Fruit fly (Drosophila melanogaster) whole organism, pupa: ENCODE measurements around the gene Scox.

ENCODE experiments used
- CG10348 ChIP-seq: fragments of 200-800 bp; sonication (Bioruptor generic); IDR thresholded peaks from 2 replicates; pipeline ENCODE4 v1.3.6; 2022; ENCODE audit warnings: missing biosample characterization, missing genetic modification characterization
- CG12605 ChIP-seq: fragments of 200-800 bp; sonication (Bioruptor generic); IDR thresholded peaks from 2 replicates; pipeline ENCODE4 v1.3.6; 2022; ENCODE audit warnings: missing biosample characterization, missing genetic modification characterization
- CG13204 ChIP-seq: fragments of 200-800 bp; sonication (Bioruptor generic); optimal IDR thresholded peaks from 2 replicates; lab custom pipeline; 2018; ENCODE audit warnings: missing biosample characterization, mild to moderate bottlenecking, missing genetic modification characterization, moderate library complexity
- CG14655 ChIP-seq: fragments of 200-800 bp; sonication (Bioruptor generic); optimal IDR thresholded peaks from 3 replicates; lab custom pipeline; 2017; ENCODE audit warnings: mild to moderate bottlenecking, missing biosample characterization, missing genetic modification reagents, missing genetic modification characterization
- CG15710 ChIP-seq: fragments of 200-800 bp; sonication (Bioruptor generic); optimal IDR thresholded peaks from 2 replicates; lab custom pipeline; 2018; ENCODE audit warnings: missing biosample characterization, mild to moderate bottlenecking, missing genetic modification characterization, moderate library complexity
- CG17806 ChIP-seq: fragments of 200-800 bp; sonication (Bioruptor generic); optimal IDR thresholded peaks from 2 replicates; lab custom pipeline; 2018; ENCODE audit warnings: missing biosample characterization, mild to moderate bottlenecking, missing genetic modification characterization, moderate library complexity
- CG32121 ChIP-seq: fragments of 200-800 bp; sonication (Bioruptor generic); IDR thresholded peaks from 2 replicates; pipeline ENCODE4 v1.3.6; 2022; ENCODE audit warnings: missing biosample characterization, missing genetic modification characterization
- CG34367 ChIP-seq: fragments of 200-800 bp; sonication (Bioruptor generic); optimal IDR thresholded peaks from 2 replicates; lab custom pipeline; 2018; ENCODE audit warnings: missing biosample characterization, mild to moderate bottlenecking, missing genetic modification characterization
- CG4496 ChIP-seq: fragments of 200-800 bp; sonication (Bioruptor generic); IDR thresholded peaks from 3 replicates; pipeline ENCODE4 v1.3.6; 2022; ENCODE audit warnings: missing biosample characterization, missing genetic modification characterization
- CG8159 ChIP-seq: fragments of 200-800 bp; sonication (Bioruptor generic); optimal IDR thresholded peaks from 3 replicates; lab custom pipeline; 2018; ENCODE audit warnings: missing biosample characterization, mild to moderate bottlenecking, missing genetic modification characterization, moderate library complexity
- CG8301 ChIP-seq: fragments of 200-800 bp; sonication (Bioruptor generic); optimal IDR thresholded peaks from 2 replicates; lab custom pipeline; 2018; ENCODE audit warnings: missing biosample characterization, mild to moderate bottlenecking, missing genetic modification characterization
- CG9948 ChIP-seq: fragments of 200-800 bp; sonication (Bioruptor generic); optimal IDR thresholded peaks from 2 replicates; lab custom pipeline; 2018; ENCODE audit warnings: missing biosample characterization, mild to moderate bottlenecking, missing genetic modification characterization, moderate library complexity
- D1 ChIP-seq: fragments of 200-800 bp; sonication (Bioruptor generic); optimal IDR thresholded peaks from 2 replicates; lab custom pipeline; 2018; ENCODE audit warnings: missing biosample characterization, mild to moderate bottlenecking, missing genetic modification characterization, moderate library complexity
- EcR ChIP-seq: fragments of 200-800 bp; sonication (Bioruptor generic); optimal IDR thresholded peaks from 3 replicates; lab custom pipeline; 2019; ENCODE audit warnings: missing biosample characterization, missing genetic modification characterization, mild to moderate bottlenecking, moderate library complexity, missing genetic modification reagents
- Ets98B ChIP-seq: fragments of 200-800 bp; sonication (Bioruptor generic); IDR thresholded peaks from 2 replicates; pipeline ENCODE4 v1.3.6; 2022; ENCODE audit warnings: missing biosample characterization, missing genetic modification characterization
- Pif1A ChIP-seq: fragments of 200-800 bp; sonication (Bioruptor generic); optimal IDR thresholded peaks from 3 replicates; lab custom pipeline; 2016; ENCODE audit warnings: missing biosample characterization, missing genetic modification characterization
- Pif1B ChIP-seq: fragments of 200-800 bp; sonication (Bioruptor generic); optimal IDR thresholded peaks from 3 replicates; lab custom pipeline; 2016; ENCODE audit warnings: missing biosample characterization, missing genetic modification characterization
- Snoo ChIP-seq: fragments of 200-800 bp; sonication (Bioruptor generic); optimal IDR thresholded peaks from 3 replicates; lab custom pipeline; 2017; ENCODE audit warnings: missing biosample characterization, mild to moderate bottlenecking, missing genetic modification characterization, inconsistent platforms
- fd96Ca ChIP-seq: fragments of 200-800 bp; sonication (Bioruptor generic); IDR thresholded peaks from 3 replicates; pipeline ENCODE4 v1.3.6; 2022; ENCODE audit warnings: missing biosample characterization, missing genetic modification characterization
- gl ChIP-seq: fragments of 200-800 bp; sonication (Bioruptor generic); optimal IDR thresholded peaks from 2 replicates; lab custom pipeline; 2018; ENCODE audit warnings: missing biosample characterization, mild to moderate bottlenecking, missing genetic modification characterization
- rn ChIP-seq: fragments of 200-800 bp; sonication (Bioruptor generic); IDR thresholded peaks from 2 replicates; pipeline ENCODE4 v1.3.6; 2022; ENCODE audit warnings: missing biosample characterization, missing genetic modification characterization

The Scox gene

DNA sequence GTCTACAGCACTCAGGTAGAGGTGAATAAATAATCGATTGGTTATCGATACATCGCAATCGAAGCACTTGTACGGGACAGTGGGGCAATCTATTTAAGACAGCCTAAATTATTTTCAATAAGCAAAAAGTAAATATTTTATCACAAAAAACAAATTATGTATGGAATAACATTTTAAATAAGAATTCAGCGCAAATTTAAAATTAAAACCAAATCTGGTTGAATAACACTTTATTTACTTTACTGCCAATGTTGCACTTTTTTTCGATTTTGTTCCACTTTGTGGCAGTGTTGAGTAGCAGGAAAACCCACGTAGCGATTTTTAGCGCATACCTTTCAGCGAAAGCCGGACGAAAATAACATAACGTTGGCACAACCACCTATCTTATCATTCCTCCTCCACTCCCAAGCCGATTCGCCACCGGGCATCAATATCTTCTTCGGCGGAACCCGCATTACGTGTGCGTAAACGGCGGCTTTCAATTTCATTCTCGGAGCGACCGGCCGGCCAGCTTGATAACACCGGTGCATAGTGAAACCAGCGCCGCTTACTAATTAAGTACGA, 8.3 kb upstream of the Scox start, which contains the start of the genes Gmd and CG3792:
TSS of gene Gmd (minus strand) at position 36 of the 564 bp plus-strand sequence.
TSS of gene CG3792 (plus strand) at position 325 of the 564 bp plus-strand sequence.
- no peak for TF ChIP-seq CG13204
- TF ChIP-seq CG8159 (tag; lab: Kevin White, UChicago) = peak; percentile 95
- TF ChIP-seq Snoo (tag; lab: Kevin White, UChicago) = peak; percentile 89
- TF ChIP-seq CG12605 (GFP tag; lab: Robert Waterston, UW) = peak; percentile 89
- TF ChIP-seq Pif1B (GFP tag; lab: Kevin White, UChicago) = no peak
- TF ChIP-seq CG32121 (GFP tag; lab: Robert Waterston, UW) = peak; percentile 95
- TF ChIP-seq CG14655 (GFP tag; lab: Kevin White, UChicago) = no peak
- TF ChIP-seq gl (tag; lab: Kevin White, UChicago) = peak; percentile 81
- TF ChIP-seq D1 = no peak
- TF ChIP-seq Pif1A (GFP tag; lab: Kevin White, UChicago) = no peak
- TF ChIP-seq CG17806 (tag; lab: Kevin White, UChicago) = peak; percentile 91
- peak; percentile 94 for TF ChIP-seq Ets98B (GFP tag; lab: Robert Waterston, UW)
- peak; percentile 97 for TF ChIP-seq CG4496 (GFP tag; lab: Robert Waterston, UW)
- TF ChIP-seq fd96Ca (GFP tag; lab: Robert Waterston, UW) = peak; percentile 84
- peak; percentile 87 for TF ChIP-seq CG15710 (tag; lab: Kevin White, UChicago)
- TF ChIP-seq CG8301 (tag; lab: Kevin White, UChicago) = peak; percentile 92
- peak; percentile 87 for TF ChIP-seq CG10348 (GFP tag; lab: Robert Waterston, UW)
- TF ChIP-seq rn (GFP tag; lab: Robert Waterston, UW) = peak; percentile 87
- TF ChIP-seq CG34367 (tag; lab: Kevin White, UChicago) = peak; percentile 85
- TF ChIP-seq CG9948 (tag; lab: Kevin White, UChicago) = peak; percentile 89
- peak; percentile 6 for TF ChIP-seq EcR
- TF ChIP-seq, all 21 proteins: peak for 16

DNA sequence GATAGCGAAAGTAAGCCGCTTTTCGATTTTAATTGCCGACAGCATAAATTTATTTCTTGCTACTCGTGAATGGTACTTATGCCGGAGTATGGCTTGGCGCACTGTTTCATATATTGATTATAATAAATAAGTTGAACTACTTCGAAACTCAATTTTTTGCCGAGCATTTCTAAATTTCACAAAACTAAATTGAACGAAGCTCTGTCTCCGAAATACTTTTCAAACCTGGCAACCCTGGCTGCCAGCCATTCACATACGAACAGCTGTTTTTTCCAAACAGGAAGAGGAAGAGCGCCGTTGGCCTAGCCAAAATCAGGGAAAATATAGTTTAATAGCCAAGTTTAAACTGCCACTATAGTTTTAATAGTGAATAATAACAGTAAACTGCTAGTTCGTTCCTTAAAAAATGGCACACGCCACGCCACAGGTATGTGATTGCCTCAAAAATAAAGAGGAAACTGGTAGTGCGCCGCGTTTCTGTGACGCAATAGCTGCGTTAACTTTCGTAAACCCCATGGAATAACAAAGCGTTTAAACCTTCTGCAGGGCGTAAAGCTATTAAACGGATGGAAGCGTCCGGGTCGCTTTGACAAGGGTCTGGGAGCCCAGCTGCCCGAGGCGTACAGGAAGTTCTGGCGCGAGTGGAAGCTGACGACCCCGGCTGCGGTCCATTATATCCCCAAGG, 5.1 kb upstream of the Scox start, which contains the start of gene mRpL28:
TSS of gene mRpL28 (plus strand) at position 246 of the 685 bp plus-strand sequence.
- TF ChIP-seq CG8159 (tag; lab: Kevin White, UChicago) = no peak
- no peak for TF ChIP-seq Pif1A (GFP tag; lab: Kevin White, UChicago)
- no peak for TF ChIP-seq Pif1B (GFP tag; lab: Kevin White, UChicago)
- no peak for TF ChIP-seq CG14655 (GFP tag; lab: Kevin White, UChicago)
- TF ChIP-seq CG8301 (tag; lab: Kevin White, UChicago) = no peak
- no peak for TF ChIP-seq Snoo (tag; lab: Kevin White, UChicago)
- no peak for TF ChIP-seq Ets98B (GFP tag; lab: Robert Waterston, UW)
- peak; percentile 18; the same call in 1 of the 3 replicates for TF ChIP-seq fd96Ca (GFP tag; lab: Robert Waterston, UW)
- TF ChIP-seq CG4496 (GFP tag; lab: Robert Waterston, UW) = 0 out of 3 replicates have a peak, but pooled peaks have one; percentile 24
- no peak for TF ChIP-seq CG34367 (tag; lab: Kevin White, UChicago)
- no peak for TF ChIP-seq CG9948 (tag; lab: Kevin White, UChicago)
- no peak for TF ChIP-seq rn (GFP tag; lab: Robert Waterston, UW)
- no peak for TF ChIP-seq gl (tag; lab: Kevin White, UChicago)
- no peak for TF ChIP-seq CG10348 (GFP tag; lab: Robert Waterston, UW)
- TF ChIP-seq CG15710 (tag; lab: Kevin White, UChicago) = no peak
- no peak for TF ChIP-seq CG12605 (GFP tag; lab: Robert Waterston, UW)
- peak; percentile 70 for TF ChIP-seq EcR
- TF ChIP-seq, all 21 proteins: peak for 3

DNA sequence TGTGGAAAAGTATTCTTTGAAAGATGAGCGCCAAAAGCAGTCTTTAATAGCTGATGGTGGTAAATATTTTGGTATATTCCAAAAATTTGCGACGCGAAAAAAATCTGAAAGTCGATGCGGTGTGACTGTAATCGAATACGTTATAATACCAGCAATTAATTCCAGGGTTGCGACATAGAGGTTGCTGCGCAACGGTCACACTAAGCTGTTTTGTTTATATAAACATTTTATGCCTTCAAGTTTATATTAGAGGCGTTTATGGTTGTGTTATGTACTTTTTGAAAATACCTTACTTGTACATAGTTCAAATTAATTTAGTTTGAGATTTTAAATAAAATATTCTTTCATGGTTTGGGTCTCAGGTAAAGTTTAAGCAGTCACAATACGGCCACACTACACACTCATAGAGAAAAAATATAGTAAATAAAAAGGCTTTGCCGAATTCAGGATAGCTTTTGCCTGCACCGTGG, 2.6 kb upstream of the Scox start, which contains the start of gene CG14043:
TSS of gene CG14043 (plus strand) at position 374 of the 470 bp plus-strand sequence.
- no peak for TF ChIP-seq CG9948 (tag; lab: Kevin White, UChicago)
- TF ChIP-seq CG8301 (tag; lab: Kevin White, UChicago) = no peak
- TF ChIP-seq gl (tag; lab: Kevin White, UChicago) = no peak
- TF ChIP-seq CG8159 (tag; lab: Kevin White, UChicago) = no peak
- no peak for TF ChIP-seq CG12605 (GFP tag; lab: Robert Waterston, UW)
- TF ChIP-seq EcR = no peak
- no peak for TF ChIP-seq Pif1B (GFP tag; lab: Kevin White, UChicago)
- TF ChIP-seq Pif1A (GFP tag; lab: Kevin White, UChicago) = no peak
- no peak for TF ChIP-seq Snoo (tag; lab: Kevin White, UChicago)
- TF ChIP-seq rn (GFP tag; lab: Robert Waterston, UW) = no peak
- no peak for TF ChIP-seq CG15710 (tag; lab: Kevin White, UChicago)
- TF ChIP-seq CG32121 (GFP tag; lab: Robert Waterston, UW) = no peak
- no peak for TF ChIP-seq CG10348 (GFP tag; lab: Robert Waterston, UW)
- TF ChIP-seq CG13204 = no peak

DNA sequence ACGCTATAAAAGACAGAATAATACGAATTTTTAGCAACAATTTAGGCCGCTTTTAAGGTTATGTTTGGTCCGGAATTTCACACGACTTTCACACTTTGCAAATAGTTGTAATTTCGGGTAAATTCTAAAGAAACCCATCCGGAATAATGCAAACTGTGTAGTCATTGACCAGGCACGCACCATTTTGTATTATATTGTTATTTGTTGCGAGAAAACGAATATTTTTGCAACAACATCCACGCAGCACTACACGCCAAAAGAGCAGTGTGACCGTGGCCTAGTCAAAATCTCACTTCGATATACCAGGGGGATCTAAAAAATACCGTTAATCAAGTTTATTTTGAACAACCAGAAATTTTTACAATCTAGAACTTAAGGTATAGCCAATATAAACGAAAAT, 1.2 kb downstream of the Scox start, which contains the start of gene eIF3i:
TSS of gene eIF3i (minus strand) at position 265 of the 400 bp plus-strand sequence.
- TF ChIP-seq CG9948 (tag; lab: Kevin White, UChicago) = no peak
- no peak for TF ChIP-seq D1
- no peak for TF ChIP-seq CG8301 (tag; lab: Kevin White, UChicago)

DNA sequence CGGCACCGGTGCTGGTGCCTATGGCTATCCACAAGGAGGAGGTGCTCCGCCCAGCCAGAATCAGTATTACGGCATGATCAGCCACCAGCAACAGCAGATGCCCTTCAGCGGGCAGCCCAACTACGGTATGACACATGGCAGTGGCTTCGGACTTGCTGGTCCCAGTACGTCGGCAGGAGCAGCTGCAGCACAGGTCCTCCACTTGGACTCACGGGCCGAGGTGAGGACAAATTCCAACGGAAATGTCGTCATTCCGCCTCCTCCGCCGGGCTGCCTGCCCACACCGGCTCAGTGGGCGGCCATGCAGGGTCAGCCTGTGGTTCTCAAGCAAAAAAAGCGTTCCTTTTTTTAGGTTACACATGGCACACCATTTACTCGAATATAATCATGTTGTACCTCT, 2.8 kb downstream of the Scox start:
- TF ChIP-seq CG4496 (GFP tag; lab: Robert Waterston, UW) (no peak), CG8301 (tag; lab: Kevin White, UChicago) (no peak), Ets98B (GFP tag; lab: Robert Waterston, UW) (no peak), CG34367 (tag; lab: Kevin White, UChicago) (no peak), Snoo (tag; lab: Kevin White, UChicago) (no peak), D1 (no peak), EcR (no peak), CG14655 (GFP tag; lab: Kevin White, UChicago) (no peak), CG15710 (tag; lab: Kevin White, UChicago) (no peak), CG12605 (GFP tag; lab: Robert Waterston, UW) (no peak), fd96Ca (GFP tag; lab: Robert Waterston, UW) (no peak)
